Worm (Caenorhabditis elegans) whole organism, L2 larva: ENCODE measurements around the gene srg-11.

Experiments
- C34F6.9 ChIP-seq: fragments of 150-350 bp; optimal IDR thresholded peaks from 2 replicates; lab custom pipeline; 2014; ENCODE audit warnings: missing biosample characterization, missing genetic modification characterization
- F13H6.1 ChIP-seq: sonication (generic microtip); optimal IDR thresholded peaks from 2 replicates; lab custom pipeline; 2016; ENCODE audit warnings: missing genetic modification characterization, missing compliant biosample characterization
- R02D3.7 ChIP-seq: fragments of 150-350 bp; optimal IDR thresholded peaks from 2 replicates; lab custom pipeline; 2014; ENCODE audit warnings: missing biosample characterization, missing genetic modification characterization
- Y55F3AM.14 ChIP-seq: fragments of 200-800 bp; sonication (Bioruptor generic); optimal IDR thresholded peaks from 2 replicates; lab custom pipeline; 2018; ENCODE audit warnings: mild to moderate bottlenecking, missing genetic modification characterization, missing compliant biosample characterization
- ZK546.5 ChIP-seq: sonication (generic microtip); optimal IDR thresholded peaks from 2 replicates; lab custom pipeline; 2017; ENCODE audit warnings: missing biosample characterization, missing genetic modification characterization
- alr-1 ChIP-seq: fragments of 150-350 bp; optimal IDR thresholded peaks from 2 replicates; lab custom pipeline; 2014; ENCODE audit warnings: missing biosample characterization, missing genetic modification characterization
- aly-2 ChIP-seq: fragments of 150-350 bp; optimal IDR thresholded peaks from 2 replicates; lab custom pipeline; 2014; ENCODE audit warnings: missing biosample characterization, missing genetic modification characterization
- ama-1 ChIP-seq: fragments of 150-350 bp; optimal IDR thresholded peaks from 2 replicates; lab custom pipeline; 2018; ENCODE audit warnings: inconsistent platforms
- blmp-1 ChIP-seq: sonication (generic microtip); optimal IDR thresholded peaks from 2 replicates; lab custom pipeline; 2017; ENCODE audit warnings: missing genetic modification characterization, mild to moderate bottlenecking, missing compliant biosample characterization, antibody characterized with exemption, moderate library complexity; ENCODE audit not compliant: insufficient read depth
- ceh-16 ChIP-seq: fragments of 150-350 bp; optimal IDR thresholded peaks from 2 replicates; lab custom pipeline; 2014; ENCODE audit warnings: missing biosample characterization, missing genetic modification characterization
- ceh-82 ChIP-seq: fragments of 150-350 bp; optimal IDR thresholded peaks from 2 replicates; lab custom pipeline; 2014; ENCODE audit warnings: missing biosample characterization, missing genetic modification characterization
- crh-2 ChIP-seq: sonication (generic microtip); optimal IDR thresholded peaks from 2 replicates; lab custom pipeline; 2017; ENCODE audit warnings: missing biosample characterization, missing genetic modification characterization
- dmd-4 ChIP-seq: sonication (generic microtip); optimal IDR thresholded peaks from 2 replicates; lab custom pipeline; 2017; ENCODE audit warnings: missing biosample characterization, missing genetic modification characterization
- egl-27 ChIP-seq: sonication (generic microtip); optimal IDR thresholded peaks from 3 replicates; lab custom pipeline; 2017; ENCODE audit warnings: missing biosample characterization, missing genetic modification reagents, missing genetic modification characterization
- elt-1 ChIP-seq: fragments of 150-350 bp; optimal IDR thresholded peaks from 2 replicates; lab custom pipeline; 2014; ENCODE audit warnings: missing biosample characterization, missing genetic modification characterization
- elt-3 ChIP-seq: sonication (generic microtip); optimal IDR thresholded peaks from 2 replicates; lab custom pipeline; 2017; ENCODE audit warnings: missing biosample characterization, missing genetic modification characterization
- fos-1 ChIP-seq: fragments of 150-350 bp; optimal IDR thresholded peaks from 2 replicates; lab custom pipeline; 2014; ENCODE audit warnings: missing biosample characterization, missing genetic modification characterization
- gmeb-1 ChIP-seq: fragments of 150-350 bp; optimal IDR thresholded peaks from 2 replicates; lab custom pipeline; 2014; ENCODE audit warnings: missing biosample characterization, missing genetic modification characterization
- lin-11 ChIP-seq: fragments of 150-350 bp; sonication (generic microtip); optimal IDR thresholded peaks from 2 replicates; lab custom pipeline; 2014; ENCODE audit warnings: missing biosample characterization, missing genetic modification characterization, inconsistent platforms, mixed read lengths
- lin-13 ChIP-seq: fragments of 150-350 bp; optimal IDR thresholded peaks from 2 replicates; lab custom pipeline; 2014; ENCODE audit warnings: missing biosample characterization, missing genetic modification reagents, missing genetic modification characterization
- lin-39 ChIP-seq: fragments of 150-350 bp; optimal IDR thresholded peaks from 2 replicates; lab custom pipeline; 2014; ENCODE audit warnings: missing biosample characterization, missing genetic modification reagents, missing genetic modification characterization
- lsy-2 ChIP-seq, 2 experiments: fragments of 150-350 bp in 1 of 2; sonication (generic microtip) in 1 of 2; optimal IDR thresholded peaks; 2 replicates each; lab custom pipeline; 2014 to 2017; ENCODE audit warnings: missing biosample characterization in 2 of 2, missing genetic modification characterization in 2 of 2
- mab-5 ChIP-seq: fragments of 150-350 bp; optimal IDR thresholded peaks from 2 replicates; lab custom pipeline; 2014; ENCODE audit warnings: missing biosample characterization, missing genetic modification characterization
- mbf-1 ChIP-seq: sonication (generic microtip); optimal IDR thresholded peaks from 2 replicates; lab custom pipeline; 2017; ENCODE audit warnings: missing biosample characterization, missing genetic modification characterization
- mdl-1 ChIP-seq, 2 experiments: fragments of 150-350 bp in 1 of 2; sonication (generic microtip) in 1 of 2; optimal IDR thresholded peaks; 2 replicates each; lab custom pipeline; 2017; ENCODE audit warnings: missing biosample characterization in 2 of 2, missing genetic modification characterization in 2 of 2
- nhr-10 ChIP-seq: sonication (generic microtip); optimal IDR thresholded peaks from 2 replicates; lab custom pipeline; 2017; ENCODE audit warnings: missing biosample characterization, missing genetic modification characterization
- nhr-11 ChIP-seq: fragments of 150-350 bp; optimal IDR thresholded peaks from 2 replicates; lab custom pipeline; 2014; ENCODE audit warnings: missing biosample characterization, missing genetic modification characterization
- nhr-12 ChIP-seq: fragments of 150-350 bp; optimal IDR thresholded peaks from 2 replicates; lab custom pipeline; 2014; ENCODE audit warnings: missing biosample characterization, missing genetic modification characterization
- nhr-129 ChIP-seq: fragments of 150-350 bp; optimal IDR thresholded peaks from 2 replicates; lab custom pipeline; 2014; ENCODE audit warnings: missing biosample characterization, missing genetic modification characterization
- nhr-21 ChIP-seq: fragments of 150-350 bp; optimal IDR thresholded peaks from 2 replicates; lab custom pipeline; 2014; ENCODE audit warnings: missing biosample characterization, missing genetic modification characterization
- nhr-23 ChIP-seq: fragments of 150-350 bp; optimal IDR thresholded peaks from 2 replicates; lab custom pipeline; 2014; ENCODE audit warnings: missing biosample characterization, missing genetic modification reagents, missing genetic modification characterization
- nhr-237 ChIP-seq: fragments of 150-350 bp; optimal IDR thresholded peaks from 2 replicates; lab custom pipeline; 2014; ENCODE audit warnings: missing biosample characterization, missing genetic modification characterization
- nhr-25 ChIP-seq: fragments of 150-350 bp; sonication (generic microtip); optimal IDR thresholded peaks from 3 replicates; lab custom pipeline; 2014; ENCODE audit warnings: missing biosample characterization, missing genetic modification characterization
- nhr-6 ChIP-seq: fragments of 150-350 bp; optimal IDR thresholded peaks from 2 replicates; lab custom pipeline; 2014; ENCODE audit warnings: missing biosample characterization, missing genetic modification characterization
- nhr-77 ChIP-seq: fragments of 150-350 bp; optimal IDR thresholded peaks from 2 replicates; lab custom pipeline; 2014; ENCODE audit warnings: missing biosample characterization, missing genetic modification characterization
- peb-1 ChIP-seq: fragments of 150-350 bp; optimal IDR thresholded peaks from 2 replicates; lab custom pipeline; 2014; ENCODE audit warnings: missing biosample characterization, missing genetic modification characterization
- sem-4 ChIP-seq: fragments of 150-350 bp; optimal IDR thresholded peaks from 2 replicates; lab custom pipeline; 2014; ENCODE audit warnings: missing biosample characterization, missing genetic modification reagents, missing genetic modification characterization
- skn-1 ChIP-seq: sonication (generic microtip); optimal IDR thresholded peaks from 2 replicates; lab custom pipeline; 2017; ENCODE audit warnings: missing biosample characterization, missing genetic modification characterization
- sma-3 ChIP-seq: sonication (generic microtip); optimal IDR thresholded peaks from 2 replicates; lab custom pipeline; 2016; ENCODE audit warnings: missing genetic modification reagents, missing genetic modification characterization, missing compliant biosample characterization
- sma-9 ChIP-seq, 2 experiments: fragments of 150-350 bp in 1 of 2; sonication (generic microtip) in 1 of 2; optimal IDR thresholded peaks; 2 replicates each; lab custom pipeline; 2014 to 2016; ENCODE audit warnings: missing genetic modification characterization in 2 of 2, mild to moderate bottlenecking in 1 of 2, missing biosample characterization in 1 of 2, missing compliant biosample characterization in 1 of 2, missing genetic modification reagents in 1 of 2, moderate library complexity in 1 of 2
- snpc-4 ChIP-seq: fragments of 150-350 bp; optimal IDR thresholded peaks from 2 replicates; lab custom pipeline; 2014; ENCODE audit warnings: missing biosample characterization, missing genetic modification characterization
- unc-39 ChIP-seq: fragments of 150-350 bp; optimal IDR thresholded peaks from 2 replicates; lab custom pipeline; 2014; ENCODE audit warnings: missing biosample characterization, missing genetic modification characterization
- unc-55 ChIP-seq: fragments of 150-350 bp; sonication (generic microtip); optimal IDR thresholded peaks from 3 replicates; lab custom pipeline; 2014; ENCODE audit warnings: missing biosample characterization, missing genetic modification reagents, missing genetic modification characterization
- unc-62 ChIP-seq: fragments of 150-350 bp; optimal IDR thresholded peaks from 2 replicates; lab custom pipeline; 2014; ENCODE audit warnings: missing biosample characterization, missing genetic modification reagents, missing genetic modification characterization
- zag-1 ChIP-seq: fragments of 150-350 bp; optimal IDR thresholded peaks from 2 replicates; lab custom pipeline; 2014; ENCODE audit warnings: missing biosample characterization, missing genetic modification characterization
- ztf-1 ChIP-seq: fragments of 200-800 bp; sonication (Bioruptor generic); conservative IDR thresholded peaks from 2 replicates; pipeline ENCODE4 v1.3.6; 2022; ENCODE audit warnings: missing genetic modification characterization, missing compliant biosample characterization
- ztf-11 ChIP-seq: sonication (generic microtip); optimal IDR thresholded peaks from 2 replicates; lab custom pipeline; 2017; ENCODE audit warnings: missing biosample characterization, missing genetic modification characterization
- ztf-4 ChIP-seq: fragments of 150-350 bp; optimal IDR thresholded peaks from 2 replicates; lab custom pipeline; 2014; ENCODE audit warnings: missing biosample characterization, missing genetic modification characterization

srg-11 gene

DNA sequence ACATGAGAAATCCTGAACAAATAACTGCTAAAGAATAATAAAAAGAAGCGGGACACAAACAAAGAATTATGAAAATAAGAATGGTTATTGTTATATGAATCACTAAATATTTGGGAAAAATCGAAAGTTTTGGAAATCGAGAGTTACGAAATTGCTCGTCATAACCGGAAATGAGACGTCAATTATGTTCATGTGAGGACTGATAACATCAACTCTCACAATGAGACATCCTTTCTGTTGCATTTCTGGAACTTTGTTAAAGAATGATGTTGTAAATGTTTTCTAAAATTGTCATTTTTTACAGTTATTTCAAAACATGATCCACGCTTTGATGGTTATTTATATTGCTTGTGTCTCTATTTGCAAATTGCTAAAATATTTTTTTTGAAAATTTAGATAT, 31.9 kb upstream of the srg-11 start, which contains the start of gene T23F11.6:
T23F11.6 (minus strand) TSS at position 45 of the 400 bp plus-strand sequence.
- TF ChIP-seq crh-2 (tag; lab: Kevin White, UChicago) (peak; percentile 5), fos-1 (tag; lab: Kevin White, UChicago) (peak; percentile 63), nhr-10 (tag; lab: Kevin White, UChicago) (no peak), sem-4 (tag; lab: Kevin White, UChicago) (no peak)
- TF ChIP-seq, all 48 proteins: peak for 2

- TF ChIP-seq zag-1 (tag; lab: Kevin White, UChicago) (peak; percentile 86), aly-2 (tag; lab: Kevin White, UChicago) (no peak), elt-1 (tag; lab: Kevin White, UChicago) (no peak), nhr-237 (no peak), ZK546.5 (tag; lab: Kevin White, UChicago) (no peak), unc-62 (no peak), nhr-25 (tag; lab: Kevin White, UChicago) (peak; percentile 96), sem-4 (tag; lab: Kevin White, UChicago) (peak; percentile 95), ztf-4 (tag; lab: Kevin White, UChicago) (peak; percentile 54), nhr-12 (peak; percentile 13), nhr-6 (tag; lab: Kevin White, UChicago) (peak; percentile 88), nhr-77 (tag; lab: Kevin White, UChicago) (no peak), gmeb-1 (tag; lab: Kevin White, UChicago) (peak; percentile 81), unc-39 (tag; lab: Kevin White, UChicago) (no peak), mdl-1 (tag; optimal IDR thresholded peaks at IDR 0.05; lab: Kevin White, UChicago) (peak; percentile 99), blmp-1 (peak; percentile 89), ztf-1 (no peak), nhr-11 (tag; lab: Kevin White, UChicago) (no peak), nhr-21 (peak; percentile 98), Y55F3AM.14 (GFP tag; lab: Kevin White, UChicago) (peak; percentile 91), elt-3 (tag; lab: Kevin White, UChicago) (no peak), unc-55 (GFP tag; lab: Kevin White, UChicago) (peak; percentile 89), snpc-4 (tag; lab: Kevin White, UChicago) (peak; percentile 55), nhr-10 (tag; lab: Kevin White, UChicago) (peak; percentile 7), ceh-82 (tag; lab: Kevin White, UChicago) (peak; percentile 39), sma-3 (peak; percentile 97), mab-5 (tag; lab: Kevin White, UChicago) (peak; percentile 58), C34F6.9 (peak; percentile 99), fos-1 (tag; lab: Kevin White, UChicago) (peak; percentile 98), skn-1 (tag; lab: Kevin White, UChicago) (peak; percentile 65), dmd-4 (tag; lab: Kevin White, UChicago) (no peak), lin-13 (GFP tag; lab: Kevin White, UChicago) (peak; percentile 81), nhr-129 (peak; percentile 97), peb-1 (tag; lab: Kevin White, UChicago) (no peak), lin-39 (tag; lab: Kevin White, UChicago) (no peak), nhr-23 (tag; lab: Kevin White, UChicago) (no peak), R02D3.7 (no peak), mbf-1 (no peak), lin-11 (tag; lab: Kevin White, UChicago) (peak; percentile 94), alr-1 (tag; lab: Kevin White, UChicago) (no peak), ceh-16 (tag; lab: Kevin White, UChicago) (no peak), egl-27 (peak; percentile 94), sma-9 (GFP tag; optimal IDR thresholded peaks at IDR 0.05; lab: Kevin White, UChicago) (peak; percentile 99), sma-9 (tag; optimal IDR thresholded peaks at IDR 0.05; lab: Kevin White, UChicago) (peak; percentile 87), F13H6.1 (tag; lab: Kevin White, UChicago) (peak; percentile 98), crh-2 (tag; lab: Kevin White, UChicago) (peak; percentile 92), ztf-11 (tag; lab: Kevin White, UChicago) (no peak), lsy-2 (tag; optimal IDR thresholded peaks at IDR 0.05; lab: Kevin White, UChicago) (peak; percentile 41 to 93), ama-1 (lab: Kevin White, UChicago) (no peak)
- TF ChIP-seq, all 48 proteins: peak for 28
Observed at ce11 chrIII:4649363-4649768, 30.4 kb upstream of the srg-11 start.
